Worm (Caenorhabditis elegans): ENCODE measurements around the gene cdc-42.

Gene cdc-42

ce11 chrII:7630052-7630451 lies 13.8 kb downstream of the cdc-42 start:
- TF ChIP-seq ZK337.2 (GFP tag; IDR thresholded peaks at IDR 0.05) (no peak), aha-1 (tag) (peak; percentile 93)

- TF ChIP-seq dve-1 (tag; optimal IDR thresholded peaks at IDR 0.05; ENCODE audit: insufficient read depth) = no peak
- no peak for TF ChIP-seq saeg-2 (GFP tag; IDR thresholded peaks at IDR 0.05)
- no peak for TF ChIP-seq ztf-11 (tag; optimal IDR thresholded peaks at IDR 0.05)
- no peak for TF ChIP-seq daf-19 (GFP tag; conservative IDR thresholded peaks at IDR 0.05)
- no peak for TF ChIP-seq spr-1 (tag; optimal IDR thresholded peaks at IDR 0.05)
- no peak for TF ChIP-seq lim-7 (GFP tag; IDR thresholded peaks at IDR 0.05)
- no peak for TF ChIP-seq dmd-8 (GFP tag; IDR thresholded peaks at IDR 0.05)
- TF ChIP-seq hlh-11 (tag; optimal IDR thresholded peaks at IDR 0.05) = peak; percentile 12
- TF ChIP-seq fos-1 (tag; optimal IDR thresholded peaks at IDR 0.05) = no peak
- peak; percentile 33 for TF ChIP-seq nhr-28 (tag; optimal IDR thresholded peaks at IDR 0.05)
- no peak for TF ChIP-seq aly-2 (tag; optimal IDR thresholded peaks at IDR 0.05)
- no peak for TF ChIP-seq F10B5.3 (tag; optimal IDR thresholded peaks at IDR 0.05)
- no peak for TF ChIP-seq unc-39 (tag; optimal IDR thresholded peaks at IDR 0.05)
- no peak for TF ChIP-seq D1046.2 (GFP tag; IDR thresholded peaks at IDR 0.05)
- no peak for TF ChIP-seq nhr-77 (tag; optimal IDR thresholded peaks at IDR 0.05)
- no peak for TF ChIP-seq skn-1 (tag; optimal IDR thresholded peaks at IDR 0.05)
- TF ChIP-seq nhr-237 (tag; optimal IDR thresholded peaks at IDR 0.05) = no peak
- TF ChIP-seq zip-2 (tag; optimal IDR thresholded peaks at IDR 0.05) = no peak
- no peak for TF ChIP-seq hlh-30 (tag; optimal IDR thresholded peaks at IDR 0.05; ENCODE audit: insufficient read depth)
- no peak for TF ChIP-seq ZK337.2 (GFP tag; IDR thresholded peaks at IDR 0.05)
- TF ChIP-seq duxl-1 (tag; optimal IDR thresholded peaks at IDR 0.05; ENCODE audit: poor library complexity) = no peak
- no peak for TF ChIP-seq Y105C5A.15 (GFP tag; IDR thresholded peaks at IDR 0.05)
- TF ChIP-seq mdt-29 (GFP tag; IDR thresholded peaks at IDR 0.05) = no peak
- TF ChIP-seq fkh-10 (GFP tag; optimal IDR thresholded peaks at IDR 0.05) = no peak
- TF ChIP-seq pqm-1 (tag; optimal IDR thresholded peaks at IDR 0.05) = no peak
- TF ChIP-seq daf-12 (tag; optimal IDR thresholded peaks at IDR 0.05) = no peak
- no peak for TF ChIP-seq F49E8.2 (tag; optimal IDR thresholded peaks at IDR 0.05; ENCODE audit: borderline replicate concordance)
- TF ChIP-seq zag-1 (tag; optimal IDR thresholded peaks at IDR 0.05) = no peak
- TF ChIP-seq ctbp-1 (GFP tag; IDR thresholded peaks at IDR 0.05) = 0 out of 2 replicates have a peak, but pooled peaks have one; percentile 14
- TF ChIP-seq nhr-48 (tag; optimal IDR thresholded peaks at IDR 0.05) = peak; percentile 62
- no peak for TF ChIP-seq nhr-102 (tag; optimal IDR thresholded peaks at IDR 0.05)
- TF ChIP-seq sdz-12 (GFP tag; optimal IDR thresholded peaks at IDR 0.05) = no peak
- TF ChIP-seq lir-3 (tag; optimal IDR thresholded peaks at IDR 0.05) = no peak
- peak; percentile 61 for TF ChIP-seq nhr-10 (tag; optimal IDR thresholded peaks at IDR 0.05)
- TF ChIP-seq T20F7.1 (GFP tag; optimal IDR thresholded peaks at IDR 0.05) = no peak
- no peak for TF ChIP-seq set-16 (GFP tag; IDR thresholded peaks at IDR 0.05)
- no peak for TF ChIP-seq ceh-62 (tag; optimal IDR thresholded peaks at IDR 0.05)
- TF ChIP-seq unc-130 (GFP tag; optimal IDR thresholded peaks at IDR 0.05) = no peak
- TF ChIP-seq lin-29 (GFP tag; IDR thresholded peaks at IDR 0.05) = no peak
- no peak for TF ChIP-seq ZK546.5 (tag; optimal IDR thresholded peaks at IDR 0.05)
- TF ChIP-seq attf-4 (tag; optimal IDR thresholded peaks at IDR 0.05) = no peak
- TF ChIP-seq aha-1 (tag) = no peak
- no peak for TF ChIP-seq gei-8 (GFP tag; optimal IDR thresholded peaks at IDR 0.05)
- no peak for TF ChIP-seq T26A8.4 (GFP tag; IDR thresholded peaks at IDR 0.05)
- no peak for TF ChIP-seq tag-97 (GFP tag; IDR thresholded peaks at IDR 0.05)
- TF ChIP-seq ces-1 (GFP tag; optimal IDR thresholded peaks at IDR 0.05) = no peak
- no peak for TF ChIP-seq daf-16 (GFP tag; optimal IDR thresholded peaks at IDR 0.05)
- TF ChIP-seq daf-16 (tag; optimal IDR thresholded peaks at IDR 0.05) = no peak
- no peak for TF ChIP-seq arid-1 (GFP tag; conservative IDR thresholded peaks at IDR 0.05)
- no peak for TF ChIP-seq hif-1 (tag; optimal IDR thresholded peaks at IDR 0.05)
- TF ChIP-seq spr-3 (GFP tag; optimal IDR thresholded peaks at IDR 0.05) = no peak
These were observed 14.9 kb downstream of the cdc-42 start for ce11 chrII:7631171-7631570.

All from whole organism, L4 larva.